Fruit fly (Drosophila melanogaster) whole organism, embryonic: Measurements from ENCODE around the gene mRRF2.

Experiments used
- Atf6 ChIP-seq: fragments of 200-800 bp; sonication (Bioruptor generic); IDR thresholded peaks from 2 replicates; pipeline ENCODE4 v1.3.6; 2022; ENCODE audit warnings: missing biosample characterization, missing genetic modification characterization
- CG11247 ChIP-seq: fragments of 200-800 bp; sonication (Bioruptor generic); IDR thresholded peaks from 2 replicates; pipeline ENCODE4 v1.3.6; 2022; ENCODE audit warnings: missing biosample characterization, missing genetic modification characterization
- CG12219 ChIP-seq: fragments of 200-800 bp; sonication (Bioruptor generic); optimal IDR thresholded peaks from 3 replicates; lab custom pipeline; 2018; ENCODE audit warnings: missing biosample characterization, mild to moderate bottlenecking, missing genetic modification characterization
- CG1529 ChIP-seq: fragments of 200-800 bp; sonication (Bioruptor generic); optimal IDR thresholded peaks from 3 replicates; lab custom pipeline; 2018; ENCODE audit warnings: missing biosample characterization, missing genetic modification characterization
- CG17829 ChIP-seq: fragments of 200-800 bp; optimal IDR thresholded peaks from 2 replicates; lab custom pipeline; 2019; ENCODE audit warnings: missing biosample characterization, mild to moderate bottlenecking, missing genetic modification characterization, moderate library complexity
- CG18011 ChIP-seq: fragments of 200-800 bp; sonication (Bioruptor generic); optimal IDR thresholded peaks from 2 replicates; lab custom pipeline; 2017; ENCODE audit warnings: missing biosample characterization, missing genetic modification characterization, mild to moderate bottlenecking, moderate library complexity, missing genotype
- CG2129 ChIP-seq: fragments of 200-800 bp; sonication (Bioruptor generic); IDR thresholded peaks from 2 replicates; pipeline ENCODE4 v1.3.6; 2022; ENCODE audit warnings: missing biosample characterization, missing genetic modification characterization; ENCODE audit not compliant: partially characterized antibody
- CG2678 ChIP-seq: fragments of 200-800 bp; sonication (Bioruptor generic); optimal IDR thresholded peaks from 3 replicates; lab custom pipeline; 2019; ENCODE audit warnings: missing biosample characterization, mild to moderate bottlenecking, missing genetic modification characterization, moderate library complexity
- CG2712 ChIP-seq: fragments of 200-800 bp; optimal IDR thresholded peaks from 3 replicates; lab custom pipeline; 2019; ENCODE audit warnings: missing biosample characterization, mild to moderate bottlenecking, missing genetic modification characterization, moderate library complexity
- CG30020 ChIP-seq: fragments of 200-800 bp; optimal IDR thresholded peaks from 2 replicates; lab custom pipeline; 2019; ENCODE audit warnings: missing biosample characterization, mild to moderate bottlenecking, missing genetic modification characterization, moderate library complexity
- CG3995 ChIP-seq: fragments of 200-800 bp; sonication (Bioruptor generic); optimal IDR thresholded peaks from 3 replicates; lab custom pipeline; 2016; ENCODE audit warnings: missing biosample characterization, missing genetic modification characterization
- CG4328 ChIP-seq: fragments of 200-800 bp; sonication (Bioruptor generic); optimal IDR thresholded peaks from 3 replicates; lab custom pipeline; 2017; ENCODE audit warnings: missing biosample characterization, missing genetic modification reagents, missing genetic modification characterization
- CG4707 ChIP-seq: fragments of 200-800 bp; sonication (Bioruptor generic); optimal IDR thresholded peaks from 2 replicates; lab custom pipeline; 2018; ENCODE audit warnings: missing biosample characterization, mild to moderate bottlenecking, missing genetic modification characterization, moderate library complexity
- CG6683 ChIP-seq: fragments of 200-800 bp; sonication (Bioruptor generic); optimal IDR thresholded peaks from 2 replicates; lab custom pipeline; 2017; ENCODE audit warnings: missing biosample characterization, mild to moderate bottlenecking, missing genetic modification characterization, missing genetic modification reagents
- CG7839 ChIP-seq: fragments of 200-800 bp; sonication (Bioruptor generic); optimal IDR thresholded peaks from 3 replicates; lab custom pipeline; 2018; ENCODE audit warnings: missing biosample characterization, mild to moderate bottlenecking, missing genetic modification characterization, moderate library complexity
- CG8089 ChIP-seq: fragments of 200-800 bp; sonication (Bioruptor generic); optimal IDR thresholded peaks from 3 replicates; lab custom pipeline; 2016; ENCODE audit warnings: missing biosample characterization, missing genetic modification characterization
- CG8359 ChIP-seq: fragments of 200-800 bp; sonication (Bioruptor generic); optimal IDR thresholded peaks from 2 replicates; lab custom pipeline; 2017; ENCODE audit warnings: missing biosample characterization, mild to moderate bottlenecking, missing genetic modification characterization, borderline replicate concordance
- CG9876 ChIP-seq: fragments of 200-800 bp; sonication (Bioruptor generic); optimal IDR thresholded peaks from 2 replicates; lab custom pipeline; 2016; ENCODE audit warnings: missing biosample characterization, missing genetic modification characterization
- Camta ChIP-seq: fragments of 200-800 bp; sonication (Bioruptor generic); optimal IDR thresholded peaks from 2 replicates; lab custom pipeline; 2016; ENCODE audit warnings: missing biosample characterization, missing genetic modification characterization
- D ChIP-seq, 2 experiments: fragments of 200-800 bp in 1 of 2; fragments of >200 bp in 1 of 2; sonication (Bioruptor generic) in 1 of 2; optimal IDR thresholded peaks; 2 replicates in 1 of 2; 3 replicates in 1 of 2; lab custom pipeline; 2017; ENCODE audit warnings: mild to moderate bottlenecking in 1 of 2, missing biosample characterization in 1 of 2, missing genetic modification characterization in 1 of 2, missing genetic modification reagents in 1 of 2
- Dfd ChIP-seq, 2 experiments: fragments of >200 bp; optimal IDR thresholded peaks; 2 replicates each; lab custom pipeline; 2017; ENCODE audit warnings: missing biosample characterization in 2 of 2, missing genetic modification characterization in 2 of 2
- Ets97D ChIP-seq: fragments of 200-800 bp; sonication (Bioruptor generic); optimal IDR thresholded peaks from 3 replicates; lab custom pipeline; 2016; ENCODE audit warnings: missing biosample characterization, missing genetic modification characterization
- Hr51 ChIP-seq, 2 experiments: fragments of 200-800 bp; sonication (Bioruptor generic); optimal IDR thresholded peaks; 2 replicates in 1 of 2; 3 replicates in 1 of 2; lab custom pipeline; 2016 to 2018; ENCODE audit warnings: missing biosample characterization in 2 of 2, missing genetic modification characterization in 2 of 2, mild to moderate bottlenecking in 1 of 2, moderate library complexity in 1 of 2
- MESR4 ChIP-seq: fragments of 200-800 bp; sonication (Bioruptor generic); optimal IDR thresholded peaks from 2 replicates; lab custom pipeline; 2018; ENCODE audit warnings: missing biosample characterization, mild to moderate bottlenecking, missing genetic modification characterization, moderate library complexity
- MTF-1 ChIP-seq: fragments of 200-800 bp; sonication (Bioruptor generic); optimal IDR thresholded peaks from 2 replicates; lab custom pipeline; 2018; ENCODE audit warnings: missing biosample characterization, mild to moderate bottlenecking, missing genetic modification characterization, borderline replicate concordance
- Sry-δ ChIP-seq: fragments of 200-800 bp; sonication (Bioruptor generic); optimal IDR thresholded peaks from 2 replicates; lab custom pipeline; 2016; ENCODE audit warnings: missing biosample characterization, missing genetic modification characterization
- Vsx1 ChIP-seq: fragments of 200-800 bp; sonication (Bioruptor generic); optimal IDR thresholded peaks from 2 replicates; lab custom pipeline; 2017; ENCODE audit warnings: missing biosample characterization, mild to moderate bottlenecking, missing genetic modification characterization, missing genetic modification reagents
- az2 ChIP-seq: fragments of 200-800 bp; sonication (Bioruptor generic); optimal IDR thresholded peaks from 3 replicates; lab custom pipeline; 2016; ENCODE audit warnings: missing biosample characterization, missing genetic modification characterization
- bab2 ChIP-seq: fragments of 200-800 bp; sonication (Bioruptor generic); optimal IDR thresholded peaks from 2 replicates; lab custom pipeline; 2016; ENCODE audit warnings: missing biosample characterization, missing genetic modification characterization
- cwo ChIP-seq: fragments of 200-800 bp; sonication (Bioruptor generic); optimal IDR thresholded peaks from 3 replicates; lab custom pipeline; 2017; ENCODE audit warnings: missing biosample characterization, missing genetic modification characterization, mild to moderate bottlenecking, moderate library complexity, missing genetic modification reagents
- dmrt11E ChIP-seq: fragments of 200-800 bp; sonication (Bioruptor generic); optimal IDR thresholded peaks from 3 replicates; lab custom pipeline; 2018; ENCODE audit warnings: missing biosample characterization, mild to moderate bottlenecking, missing genetic modification characterization, moderate library complexity
- dpn ChIP-seq, 2 experiments: fragments of 200-800 bp; sonication (Bioruptor generic); optimal IDR thresholded peaks; 3 replicates each; lab custom pipeline; 2016; ENCODE audit warnings: missing biosample characterization in 2 of 2, missing genetic modification characterization in 2 of 2
- fd64A ChIP-seq: fragments of 200-800 bp; sonication (Bioruptor generic); optimal IDR thresholded peaks from 3 replicates; lab custom pipeline; 2018; ENCODE audit warnings: missing biosample characterization, mild to moderate bottlenecking, missing genetic modification characterization
- fd96Cb ChIP-seq: fragments of 200-800 bp; sonication (Bioruptor generic); optimal IDR thresholded peaks from 2 replicates; lab custom pipeline; 2018; ENCODE audit warnings: missing biosample characterization, mild to moderate bottlenecking, missing genetic modification characterization, moderate library complexity
- gce ChIP-seq: fragments of 200-800 bp; sonication (Bioruptor generic); IDR thresholded peaks from 3 replicates; pipeline ENCODE4 v1.3.6; 2022; ENCODE audit warnings: missing biosample characterization, missing genetic modification characterization
- gem ChIP-seq: fragments of 200-800 bp; sonication (Bioruptor generic); optimal IDR thresholded peaks from 2 replicates; lab custom pipeline; 2019; ENCODE audit warnings: missing biosample characterization, mild to moderate bottlenecking, missing genetic modification characterization, moderate library complexity
- ind ChIP-seq: fragments of 200-800 bp; sonication (Bioruptor generic); optimal IDR thresholded peaks from 3 replicates; lab custom pipeline; 2016; ENCODE audit warnings: missing biosample characterization, missing genetic modification characterization
- kni ChIP-seq: fragments of 200-800 bp; sonication (Bioruptor generic); optimal IDR thresholded peaks from 3 replicates; lab custom pipeline; 2017; ENCODE audit warnings: mild to moderate bottlenecking, missing biosample characterization, missing genetic modification reagents, missing genetic modification characterization
- nerfin-2 ChIP-seq: fragments of 200-800 bp; sonication (Bioruptor generic); IDR thresholded peaks from 2 replicates; pipeline ENCODE4 v1.3.6; 2022; ENCODE audit warnings: missing biosample characterization, missing genetic modification characterization; ENCODE audit not compliant: partially characterized antibody
- pan ChIP-seq, 4 experiments: fragments of >200 bp in 3 of 4; fragments of 200-800 bp in 1 of 4; sonication (Bioruptor generic) in 1 of 4; optimal IDR thresholded peaks in 3 of 4; IDR thresholded peaks in 1 of 4; 2 replicates each; pipeline versions ENCODE4 v1.3.6 to Lab custom; 2017 to 2022; ENCODE audit warnings: missing biosample characterization in 2 of 4, missing genetic modification characterization in 2 of 4, mixed read lengths in 1 of 4
- pb ChIP-seq: fragments of 200-800 bp; sonication (Bioruptor generic); optimal IDR thresholded peaks from 3 replicates; lab custom pipeline; 2016; ENCODE audit warnings: missing biosample characterization, missing genetic modification characterization
- pnt ChIP-seq: fragments of 200-800 bp; sonication (Bioruptor generic); optimal IDR thresholded peaks from 3 replicates; lab custom pipeline; 2016; ENCODE audit warnings: missing biosample characterization, missing genetic modification characterization
- row ChIP-seq: fragments of 200-800 bp; sonication (Bioruptor generic); IDR thresholded peaks from 3 replicates; pipeline ENCODE4 v1.3.6; 2022; ENCODE audit warnings: missing biosample characterization, missing genetic modification characterization
- salm ChIP-seq: fragments of 200-800 bp; sonication (Bioruptor generic); optimal IDR thresholded peaks from 2 replicates; lab custom pipeline; 2018; ENCODE audit warnings: missing biosample characterization, mild to moderate bottlenecking, missing genetic modification characterization
- sens ChIP-seq: fragments of 200-800 bp; sonication (Bioruptor generic); peaks from one replicate; lab custom pipeline; 2016; ENCODE audit warnings: missing biosample characterization, missing genetic modification characterization
- slp2 ChIP-seq: fragments of 200-800 bp; sonication (Bioruptor generic); optimal IDR thresholded peaks from 2 replicates; lab custom pipeline; 2016; ENCODE audit warnings: missing biosample characterization, missing genetic modification characterization
- unc-4 ChIP-seq: fragments of 200-800 bp; sonication (Bioruptor generic); IDR thresholded peaks from 2 replicates; pipeline ENCODE4 v1.3.6; 2022; ENCODE audit warnings: missing biosample characterization, missing genetic modification characterization; ENCODE audit not compliant: partially characterized antibody
- unpg ChIP-seq: fragments of 200-800 bp; sonication (Bioruptor generic); optimal IDR thresholded peaks from 3 replicates; lab custom pipeline; 2018; ENCODE audit warnings: missing biosample characterization, mild to moderate bottlenecking, missing genetic modification characterization, moderate library complexity

mRRF2 gene

DNA sequence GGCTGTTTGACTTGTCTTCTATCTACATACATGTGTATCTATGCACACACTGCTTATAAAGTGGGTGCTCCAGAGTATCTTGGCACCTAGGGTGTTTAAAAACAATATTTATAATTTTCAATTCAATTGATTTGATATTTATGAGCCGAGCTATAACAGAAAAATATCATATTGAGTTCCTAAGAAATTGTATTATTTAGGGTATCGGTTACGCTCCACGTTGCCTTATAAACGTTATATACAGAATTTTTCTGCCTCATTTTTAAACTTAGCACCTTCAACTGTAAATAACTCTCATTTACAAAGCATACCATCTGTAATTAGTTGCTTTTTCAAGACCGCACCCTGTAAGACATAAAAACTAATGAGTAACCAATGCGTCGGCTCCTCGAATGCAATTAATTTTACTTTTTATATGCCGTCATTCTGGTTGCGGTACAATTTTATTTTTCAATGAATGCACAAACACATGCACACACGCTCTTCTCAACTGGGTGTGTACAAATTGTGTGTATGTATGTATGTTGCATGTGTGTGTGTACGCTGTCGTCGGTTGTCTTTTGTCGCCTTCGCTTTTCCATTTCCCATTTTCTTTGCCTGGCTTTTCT is 22.7 kb upstream of the mRRF2 start (continued):
- TF ChIP-seq Dfd (GFP tag; optimal IDR thresholded peaks at IDR 0.05; lab: Kevin White, UChicago) (no peak), CG12219 (GFP tag; lab: Kevin White, UChicago) (peak; percentile 40), CG8089 (GFP tag; lab: Kevin White, UChicago) (peak; percentile 25), Camta (GFP tag; lab: Kevin White, UChicago) (peak; percentile 39), gce (GFP tag; lab: Robert Waterston, UW) (no peak), MTF-1 (GFP tag; lab: Kevin White, UChicago) (peak; percentile 49), ind (GFP tag; lab: Kevin White, UChicago) (peak; percentile 18), az2 (GFP tag; lab: Kevin White, UChicago) (peak; percentile 71), salm (tag; lab: Kevin White, UChicago) (peak; percentile 40), CG6683 (GFP tag; lab: Kevin White, UChicago) (no peak), fd96Cb (tag; lab: Kevin White, UChicago) (peak; percentile 79), CG1529 (GFP tag; lab: Kevin White, UChicago) (peak; percentile 71), pan (optimal IDR thresholded peaks at IDR 0.05; lab: Kevin White, UChicago) (peak in 1 of 2 experiments; percentile 45), pan (GFP tag; optimal IDR thresholded peaks at IDR 0.05 in 1 of 2, IDR thresholded peaks at IDR 0.05 in 1 of 2) (no peak), kni (GFP tag; lab: Kevin White, UChicago) (peak; percentile 68), Vsx1 (GFP tag; lab: Kevin White, UChicago) (peak; percentile 48), CG8359 (peak; percentile 63), row (peak; percentile 81), nerfin-2 (no peak), fd64A (GFP tag; lab: Kevin White, UChicago) (no peak), unc-4 (GFP tag; lab: Robert Waterston, UW) (no peak), CG17829 (tag; lab: Kevin White, UChicago) (peak; percentile 75), cwo (GFP tag; lab: Kevin White, UChicago) (no peak), pnt (GFP tag; lab: Kevin White, UChicago) (peak; percentile 32), CG2678 (tag; lab: Kevin White, UChicago) (peak; percentile 66), MESR4 (GFP tag; lab: Kevin White, UChicago) (no peak), Sry-δ (GFP tag; lab: Kevin White, UChicago) (no peak), CG4707 (GFP tag; lab: Kevin White, UChicago) (peak; percentile 49), CG4328 (GFP tag; lab: Kevin White, UChicago) (peak; percentile 12), CG2129 (GFP tag; lab: Robert Waterston, UW) (no peak), CG9876 (GFP tag; lab: Kevin White, UChicago) (no peak), Hr51 (GFP tag; optimal IDR thresholded peaks at IDR 0.05; lab: Kevin White, UChicago) (peak; percentile 23 to 72), CG2712 (tag; lab: Kevin White, UChicago) (peak; percentile 83), CG3995 (GFP tag; lab: Kevin White, UChicago) (no peak), dpn (GFP tag; optimal IDR thresholded peaks at IDR 0.05; lab: Kevin White, UChicago) (peak; percentile 16 to 27), Atf6 (GFP tag; lab: Robert Waterston, UW) (no peak), unpg (GFP tag; lab: Kevin White, UChicago) (peak; percentile 47), pb (GFP tag; lab: Kevin White, UChicago) (no peak), Ets97D (GFP tag; lab: Kevin White, UChicago) (peak; percentile 17), CG11247 (GFP tag; lab: Robert Waterston, UW) (no peak), CG30020 (peak; percentile 20), dmrt11E (tag; lab: Kevin White, UChicago) (peak; percentile 85), D (optimal IDR thresholded peaks at IDR 0.05; lab: Kevin White, UChicago) (no peak), D (GFP tag; optimal IDR thresholded peaks at IDR 0.05; lab: Kevin White, UChicago) (peak; percentile 81), bab2 (GFP tag; lab: Kevin White, UChicago) (peak; percentile 51), slp2 (GFP tag; lab: Kevin White, UChicago) (peak; percentile 45), CG18011 (no peak), sens (GFP tag; lab: Kevin White, UChicago) (peak; percentile 96), gem (tag; lab: Kevin White, UChicago) (peak; percentile 85), CG7839 (tag; lab: Kevin White, UChicago) (peak; percentile 71)
